Worm (Caenorhabditis elegans) whole organism, mixed stage, embryonic: ENCODE measurements around the gene D2045.7.

Experiments
- bed-3 ChIP-seq: fragments of 200-800 bp; sonication (Bioruptor generic); optimal IDR thresholded peaks from 3 replicates; lab custom pipeline; 2018; ENCODE audit warnings: mild to moderate bottlenecking, missing genetic modification characterization, moderate library complexity, missing compliant biosample characterization
- ceh-39 ChIP-seq: fragments of 150-350 bp; optimal IDR thresholded peaks from 2 replicates; lab custom pipeline; 2014; ENCODE audit warnings: missing biosample characterization, missing genetic modification characterization
- ceh-43 ChIP-seq: fragments of 200-800 bp; sonication (Bioruptor generic); optimal IDR thresholded peaks from 2 replicates; lab custom pipeline; 2018; ENCODE audit warnings: mild to moderate bottlenecking, missing genetic modification characterization, moderate library complexity, missing compliant biosample characterization
- ces-1 ChIP-seq: fragments of 150-350 bp; optimal IDR thresholded peaks from 2 replicates; lab custom pipeline; 2014; ENCODE audit warnings: missing biosample characterization, missing genetic modification reagents, missing genetic modification characterization
- cnd-1 ChIP-seq: fragments of 200-800 bp; sonication (Bioruptor generic); optimal IDR thresholded peaks from 2 replicates; lab custom pipeline; 2018; ENCODE audit warnings: mild to moderate bottlenecking, missing genetic modification characterization, missing compliant biosample characterization
- drap-1 ChIP-seq: fragments of 200-800 bp; sonication (Bioruptor generic); optimal IDR thresholded peaks from 3 replicates; lab custom pipeline; 2018; ENCODE audit warnings: mild to moderate bottlenecking, missing genetic modification characterization, missing compliant biosample characterization
- elt-1 ChIP-seq: sonication (generic microtip); optimal IDR thresholded peaks from 2 replicates; lab custom pipeline; 2017; ENCODE audit warnings: missing genetic modification characterization, mild to moderate bottlenecking, missing compliant biosample characterization, antibody characterized with exemption, moderate library complexity, borderline replicate concordance; ENCODE audit not compliant: insufficient read depth
- flh-1 ChIP-seq: fragments of 200-800 bp; sonication (Bioruptor generic); optimal IDR thresholded peaks from 2 replicates; lab custom pipeline; 2018; ENCODE audit warnings: mild to moderate bottlenecking, missing genetic modification characterization, moderate library complexity, missing compliant biosample characterization
- ham-2 ChIP-seq: fragments of 200-800 bp; sonication (Bioruptor generic); optimal IDR thresholded peaks from 2 replicates; lab custom pipeline; 2018; ENCODE audit warnings: mild to moderate bottlenecking, missing genetic modification characterization, missing compliant biosample characterization
- hlh-1 ChIP-seq: fragments of 150-350 bp; optimal IDR thresholded peaks from 2 replicates; lab custom pipeline; 2014; ENCODE audit warnings: missing biosample characterization, missing genetic modification reagents, missing genetic modification characterization
- lin-13 ChIP-seq: fragments of 150-350 bp; optimal IDR thresholded peaks from 2 replicates; lab custom pipeline; 2014; ENCODE audit warnings: missing biosample characterization, missing genetic modification characterization
- lin-32 ChIP-seq: fragments of 200-800 bp; sonication (Bioruptor generic); optimal IDR thresholded peaks from 2 replicates; lab custom pipeline; 2018; ENCODE audit warnings: mild to moderate bottlenecking, missing genetic modification characterization, missing compliant biosample characterization
- lsy-2 ChIP-seq: fragments of 150-350 bp; optimal IDR thresholded peaks from 2 replicates; lab custom pipeline; 2014; ENCODE audit warnings: missing biosample characterization, missing genetic modification characterization
- mab-5 ChIP-seq: fragments of 150-350 bp; optimal IDR thresholded peaks from 2 replicates; lab custom pipeline; 2014; ENCODE audit warnings: missing biosample characterization, missing genetic modification characterization
- mep-1 ChIP-seq: fragments of 150-350 bp; optimal IDR thresholded peaks from 2 replicates; lab custom pipeline; 2017; ENCODE audit warnings: missing biosample characterization, missing genetic modification reagents, missing genetic modification characterization, inconsistent platforms
- mls-2 ChIP-seq: sonication (generic microtip); optimal IDR thresholded peaks from 2 replicates; lab custom pipeline; 2016; ENCODE audit warnings: mild to moderate bottlenecking, missing genetic modification characterization, moderate library complexity, missing compliant biosample characterization
- nhr-12 ChIP-seq: fragments of 150-350 bp; optimal IDR thresholded peaks from 2 replicates; lab custom pipeline; 2014; ENCODE audit warnings: missing biosample characterization, missing genetic modification characterization
- nhr-2 ChIP-seq: fragments of 150-350 bp; optimal IDR thresholded peaks from 2 replicates; lab custom pipeline; 2014; ENCODE audit warnings: missing biosample characterization, missing genetic modification characterization
- nhr-237 ChIP-seq: fragments of 150-350 bp; optimal IDR thresholded peaks from 2 replicates; lab custom pipeline; 2014; ENCODE audit warnings: missing biosample characterization, missing genetic modification characterization
- nhr-28 ChIP-seq: fragments of 150-350 bp; optimal IDR thresholded peaks from 2 replicates; lab custom pipeline; 2014; ENCODE audit warnings: missing biosample characterization, missing genetic modification characterization
- pha-4 ChIP-seq: fragments of 150-350 bp; optimal IDR thresholded peaks from 2 replicates; lab custom pipeline; 2018; ENCODE audit warnings: missing biosample characterization, missing genetic modification reagents, missing genetic modification characterization
- sem-2 ChIP-seq: fragments of 200-800 bp; sonication (Bioruptor generic); optimal IDR thresholded peaks from 2 replicates; lab custom pipeline; 2018; ENCODE audit warnings: mild to moderate bottlenecking, missing genetic modification characterization, missing compliant biosample characterization
- sptf-1 ChIP-seq: sonication (generic microtip); optimal IDR thresholded peaks from 2 replicates; lab custom pipeline; 2017; ENCODE audit warnings: mild to moderate bottlenecking, missing genetic modification characterization, moderate library complexity, missing compliant biosample characterization
- tbx-8 ChIP-seq: fragments of 200-800 bp; sonication (Bioruptor generic); optimal IDR thresholded peaks from 2 replicates; lab custom pipeline; 2018; ENCODE audit warnings: mild to moderate bottlenecking, missing genetic modification characterization, moderate library complexity, missing compliant biosample characterization
- unc-120 ChIP-seq: sonication (generic microtip); optimal IDR thresholded peaks from 2 replicates; lab custom pipeline; 2017; ENCODE audit warnings: missing genetic modification characterization, missing compliant biosample characterization; ENCODE audit not compliant: poor library complexity, severe bottlenecking
- unc-62 ChIP-seq: fragments of 150-350 bp; optimal IDR thresholded peaks from 2 replicates; lab custom pipeline; 2014; ENCODE audit warnings: missing biosample characterization, missing genetic modification reagents, missing genetic modification characterization
- zip-8 ChIP-seq: fragments of 150-350 bp; optimal IDR thresholded peaks from 2 replicates; lab custom pipeline; 2014; ENCODE audit warnings: missing biosample characterization, missing genetic modification characterization

Gene D2045.7

DNA sequence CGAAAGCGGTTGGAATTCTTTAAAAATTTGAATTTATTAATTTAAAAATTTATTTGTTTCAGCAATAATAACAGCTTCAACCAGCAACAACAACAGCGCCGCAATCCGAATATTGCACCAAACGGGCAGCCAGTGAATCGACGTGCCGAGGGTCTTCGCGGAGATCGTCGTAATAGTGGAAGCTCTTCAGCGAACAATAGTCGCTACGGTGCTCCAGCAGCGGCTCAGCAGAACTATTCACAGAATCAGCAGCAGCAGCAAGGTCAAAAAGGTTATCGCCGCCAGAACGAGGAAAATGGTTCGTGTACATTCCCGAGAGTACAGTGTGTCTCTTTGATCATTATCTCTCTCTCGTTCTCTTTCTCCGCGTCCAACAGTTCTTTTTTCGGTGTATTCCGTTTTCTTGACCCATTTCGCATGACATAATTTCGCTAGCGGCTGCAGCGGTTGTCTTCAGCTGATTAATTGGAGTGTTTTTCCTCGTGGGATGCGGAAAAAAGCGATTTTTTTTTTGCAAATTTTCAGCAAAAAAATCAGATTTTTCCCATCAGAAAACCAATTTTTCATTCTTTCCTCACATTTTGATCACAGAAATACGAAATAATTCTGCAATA, 16.2 kb upstream of the D2045.7 start:
- no peak for TF ChIP-seq lin-32 (GFP tag; lab: Kevin White, UChicago)
- TF ChIP-seq mab-5 (tag; lab: Kevin White, UChicago), result no peak
- TF ChIP-seq ces-1 (GFP tag; lab: Kevin White, UChicago), result no peak
- TF ChIP-seq bed-3 (GFP tag; lab: Kevin White, UChicago), result no peak
- TF ChIP-seq nhr-2 (tag; lab: Kevin White, UChicago), result no peak
- no peak for TF ChIP-seq sptf-1 (tag; lab: Kevin White, UChicago)
- TF ChIP-seq drap-1, result no peak
- no peak for TF ChIP-seq pha-4 (tag; lab: Kevin White, UChicago)
- TF ChIP-seq, all 35 proteins: peak for 0

- no peak for TF ChIP-seq sem-2
- peak; percentile 6 for TF ChIP-seq ham-2 (GFP tag; lab: Kevin White, UChicago)
Measured at ce11 chrIII:10463653-10464052, 15.6 kb upstream of the D2045.7 start.

- TF ChIP-seq unc-62 (GFP tag; lab: Kevin White, UChicago) (no peak), pha-4 (tag; lab: Kevin White, UChicago) (no peak), mls-2 (no peak), sem-2 (no peak), lsy-2 (tag; lab: Kevin White, UChicago) (no peak), bed-3 (GFP tag; lab: Kevin White, UChicago) (no peak), hlh-1 (tag; lab: Kevin White, UChicago) (no peak), tbx-8 (GFP tag; lab: Kevin White, UChicago) (no peak), drap-1 (no peak), ham-2 (GFP tag; lab: Kevin White, UChicago) (no peak), ceh-39 (tag; lab: Kevin White, UChicago) (no peak), mep-1 (tag; lab: Kevin White, UChicago) (no peak), ces-1 (GFP tag; lab: Kevin White, UChicago) (no peak), lin-13 (tag; lab: Kevin White, UChicago) (no peak), nhr-237 (no peak), nhr-12 (no peak), elt-1 (tag; lab: Kevin White, UChicago) (no peak)
Measured at ce11 chrIII:10464455-10464854, 14.8 kb upstream of the D2045.7 start.

DNA sequence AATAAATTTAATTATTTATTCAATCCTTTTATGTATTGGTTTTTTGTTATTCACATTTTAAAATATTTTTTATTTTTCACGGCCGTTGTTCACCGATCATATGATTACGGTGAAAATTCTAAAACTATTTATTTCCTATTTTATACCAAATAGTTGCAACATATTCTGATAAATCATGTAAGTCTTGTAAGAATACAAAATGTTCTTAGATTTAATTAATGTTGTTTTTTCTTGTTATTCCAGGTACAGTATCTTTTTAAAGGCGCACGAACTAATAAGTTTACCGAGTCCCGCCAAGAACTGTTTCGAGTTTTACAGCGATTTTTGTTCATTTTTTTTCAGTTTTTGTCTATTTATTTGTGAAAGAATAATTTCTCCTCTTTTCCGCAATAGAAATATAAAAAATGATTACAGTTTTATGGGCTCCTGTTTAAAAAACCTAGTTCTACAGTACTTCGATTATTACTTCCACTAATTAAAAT, 9.7 kb upstream of the D2045.7 start, which contains the start of gene D2045.5:
Gene D2045.5, minus strand, starts transcription at position 51 of the 482 bp plus-strand sequence.
- TF ChIP-seq flh-1 (GFP tag; lab: Kevin White, UChicago), result no peak
- TF ChIP-seq elt-1 (tag; lab: Kevin White, UChicago), result no peak
- no peak for TF ChIP-seq nhr-28 (tag; lab: Kevin White, UChicago)
- TF ChIP-seq ceh-39 (tag; lab: Kevin White, UChicago), result no peak
- no peak for TF ChIP-seq nhr-2 (tag; lab: Kevin White, UChicago)
- TF ChIP-seq tbx-8 (GFP tag; lab: Kevin White, UChicago), result no peak

DNA sequence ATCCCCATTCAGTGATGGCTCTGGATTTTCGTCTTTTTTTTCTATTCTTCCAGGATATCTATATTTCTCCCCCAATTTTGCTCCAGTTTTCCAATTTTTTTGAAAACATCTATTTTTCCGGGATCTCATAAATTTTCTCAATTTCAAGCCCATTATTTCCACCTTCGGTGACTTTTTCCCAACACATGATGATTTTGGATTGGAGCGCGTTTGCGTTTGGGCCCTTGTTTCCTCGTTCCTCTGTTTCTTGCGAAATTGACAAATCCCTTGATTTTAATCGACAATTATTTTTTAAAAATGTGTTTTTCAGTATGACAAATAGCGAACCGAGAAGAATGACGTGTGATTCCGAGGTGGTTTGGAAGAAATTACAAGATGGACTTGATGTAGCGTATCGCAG, 8.4 kb upstream of the D2045.7 start, which contains the start of gene cul-1:
Gene cul-1, plus strand, starts transcription at position 311 of the 400 bp plus-strand sequence.
- TF ChIP-seq mls-2 (no peak), hlh-1 (tag; lab: Kevin White, UChicago) (peak; percentile 43)

DNA sequence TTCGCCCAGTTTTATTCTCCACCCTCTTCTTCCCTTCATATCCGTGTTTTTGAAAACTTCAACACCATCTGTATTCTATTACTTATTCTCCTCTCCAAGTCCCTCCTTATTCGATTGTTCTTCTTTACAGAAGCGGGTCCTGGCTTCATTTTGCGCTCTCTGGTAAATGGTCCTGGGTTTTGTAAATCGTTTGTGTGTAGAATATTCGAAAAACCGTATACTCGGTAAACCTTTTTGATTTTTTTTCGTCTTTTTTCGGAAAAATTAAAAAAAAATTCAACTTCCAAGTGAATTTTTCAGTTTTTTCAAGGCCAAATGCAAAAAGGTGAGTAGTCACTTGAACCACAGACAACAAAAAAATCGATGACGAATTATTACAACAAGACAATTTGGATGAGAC, 4.3 kb upstream of the D2045.7 start, which contains the start of gene D2045.9:
Gene D2045.9, plus strand, starts transcription at position 301 of the 400 bp plus-strand sequence.
- TF ChIP-seq elt-1 (tag; lab: Kevin White, UChicago) (no peak), bed-3 (GFP tag; lab: Kevin White, UChicago) (no peak), cnd-1 (no peak), flh-1 (GFP tag; lab: Kevin White, UChicago) (no peak), ceh-43 (GFP tag; lab: Kevin White, UChicago) (no peak), nhr-28 (tag; lab: Kevin White, UChicago) (no peak), nhr-237 (no peak), ceh-39 (tag; lab: Kevin White, UChicago) (no peak), zip-8 (tag; lab: Kevin White, UChicago) (no peak), unc-120 (tag; lab: Kevin White, UChicago) (no peak)
